Worm (Caenorhabditis elegans): ENCODE measurements around the gene Y7A9D.1.

- TF ChIP-seq nhr-237 (tag; optimal IDR thresholded peaks at IDR 0.05): no peak
- TF ChIP-seq tbx-2 (tag; optimal IDR thresholded peaks at IDR 0.05): no peak
- no peak for TF ChIP-seq pag-3 (tag; optimal IDR thresholded peaks at IDR 0.05; ENCODE audit: borderline replicate concordance, insufficient read depth)
These were observed 48.9 kb downstream of the Y7A9D.1 start for ce11 chrIV:16333121-16333520.

Measured in whole organism, L1 larva.